Worm (Caenorhabditis elegans) whole organism, L4 larva: ENCODE results near the gene srw-87.

Experiments used
- F49E8.2 ChIP-seq: sonication (generic microtip); optimal IDR thresholded peaks from 2 replicates; lab custom pipeline; 2016; ENCODE audit warnings: missing compliant biosample characterization, mild to moderate bottlenecking, missing genetic modification characterization, borderline replicate concordance
- aly-2 ChIP-seq: sonication (generic microtip); optimal IDR thresholded peaks from 2 replicates; lab custom pipeline; 2018; ENCODE audit warnings: missing biosample characterization, missing genetic modification characterization
- fos-1 ChIP-seq: fragments of 150-350 bp; optimal IDR thresholded peaks from 2 replicates; lab custom pipeline; 2014; ENCODE audit warnings: missing biosample characterization, missing genetic modification characterization
- lin-15B ChIP-seq: fragments of 150-350 bp; sonication (generic microtip); optimal IDR thresholded peaks from 3 replicates; lab custom pipeline; 2014; ENCODE audit warnings: missing biosample characterization, missing genetic modification characterization
- lsy-2 ChIP-seq, 2 experiments: fragments of 150-350 bp in 1 of 2; sonication (generic microtip) in 1 of 2; optimal IDR thresholded peaks; 2 replicates each; lab custom pipeline; 2014 to 2017; ENCODE audit warnings: missing biosample characterization in 2 of 2, missing genetic modification characterization in 2 of 2
- madf-9 ChIP-seq: fragments of 200-800 bp; sonication (Bioruptor generic); conservative IDR thresholded peaks from 2 replicates; pipeline ENCODE4 v1.3.6; 2022; ENCODE audit warnings: missing genetic modification reagents, missing genetic modification characterization, missing compliant biosample characterization
- mdl-1 ChIP-seq, 2 experiments: fragments of 150-350 bp in 1 of 2; sonication (generic microtip) in 1 of 2; optimal IDR thresholded peaks; 2 replicates each; lab custom pipeline; 2014 to 2017; ENCODE audit warnings: missing biosample characterization in 2 of 2, missing genetic modification characterization in 2 of 2
- nhr-237 ChIP-seq: sonication (generic microtip); optimal IDR thresholded peaks from 2 replicates; lab custom pipeline; 2017; ENCODE audit warnings: missing biosample characterization, missing genetic modification characterization

DNA sequence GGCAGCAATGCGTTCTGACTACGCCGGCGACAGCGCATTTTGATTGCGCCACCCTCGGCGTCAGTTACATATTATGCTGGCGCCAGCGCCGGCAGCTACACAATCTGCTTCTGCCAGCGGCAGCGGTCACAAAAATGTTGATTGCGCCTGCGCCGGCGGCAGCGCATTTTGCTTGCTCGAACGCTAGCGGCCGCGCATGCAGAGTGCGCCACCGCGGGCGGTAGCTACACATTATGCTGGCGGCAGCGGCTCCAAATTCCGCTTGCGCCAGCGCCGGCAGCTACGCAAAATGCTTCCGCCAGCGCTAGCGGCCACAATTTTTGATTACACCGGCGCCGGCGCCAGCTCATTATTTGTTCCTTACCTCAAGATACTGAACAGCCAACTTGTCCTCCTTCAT lies 40.8 kb downstream of the srw-87 start:
- no peak for TF ChIP-seq nhr-237 (tag; lab: Kevin White, UChicago)
- no peak for TF ChIP-seq madf-9 (GFP tag; lab: Robert Waterston, UW)
- TF ChIP-seq lin-15B (tag; lab: Kevin White, UChicago) = no peak
- no peak for TF ChIP-seq mdl-1 (tag; optimal IDR thresholded peaks at IDR 0.05; lab: Kevin White, UChicago)
- no peak for TF ChIP-seq fos-1 (tag; lab: Kevin White, UChicago)
- TF ChIP-seq lsy-2 (tag; optimal IDR thresholded peaks at IDR 0.05; lab: Kevin White, UChicago) = no peak
- no peak for TF ChIP-seq F49E8.2 (tag; lab: Kevin White, UChicago)
- no peak for TF ChIP-seq aly-2 (tag; lab: Kevin White, UChicago)
